Worm (Caenorhabditis elegans) whole organism, young adult: ENCODE results near the gene hlh-14.

ENCODE experiments used
- B0035.1 ChIP-seq: sonication (generic microtip); optimal IDR thresholded peaks from 2 replicates; lab custom pipeline; 2016; ENCODE audit warnings: missing genetic modification characterization, mild to moderate bottlenecking, missing compliant biosample characterization, missing genotype, missing genetic modification reagents
- C17E4.6 ChIP-seq: fragments of 200-800 bp; sonication (Bioruptor generic); IDR thresholded peaks from 2 replicates; pipeline ENCODE4 v1.3.6; 2022; ENCODE audit warnings: missing genetic modification reagents, missing genetic modification characterization, missing compliant biosample characterization
- D2030.7 ChIP-seq: fragments of 200-800 bp; sonication (Bioruptor generic); IDR thresholded peaks from 2 replicates; pipeline ENCODE4 v1.3.6; 2022; ENCODE audit warnings: missing genetic modification reagents, missing genetic modification characterization, missing compliant biosample characterization
- F22D6.2 ChIP-seq: sonication (generic microtip); optimal IDR thresholded peaks from 2 replicates; lab custom pipeline; 2016; ENCODE audit warnings: mild to moderate bottlenecking, missing genetic modification characterization, missing compliant biosample characterization
- F49E8.2 ChIP-seq: sonication (generic microtip); optimal IDR thresholded peaks from 3 replicates; lab custom pipeline; 2017; ENCODE audit warnings: missing genetic modification characterization, mild to moderate bottlenecking, missing compliant biosample characterization, antibody characterized with exemption, moderate library complexity; ENCODE audit not compliant: insufficient read depth
- F52B5.7 ChIP-seq: sonication (generic microtip); optimal IDR thresholded peaks from 2 replicates; lab custom pipeline; 2016; ENCODE audit warnings: mild to moderate bottlenecking, missing genetic modification characterization, missing compliant biosample characterization
- F55B11.4 ChIP-seq: sonication (generic microtip); optimal IDR thresholded peaks from 2 replicates; lab custom pipeline; 2016; ENCODE audit warnings: missing compliant biosample characterization, missing genetic modification characterization, borderline replicate concordance; ENCODE audit not compliant: insufficient read depth
- T26A5.8 ChIP-seq: sonication (generic microtip); optimal IDR thresholded peaks from 2 replicates; lab custom pipeline; 2016; ENCODE audit warnings: missing genetic modification characterization, missing compliant biosample characterization
- atf-7 ChIP-seq: sonication (generic microtip); optimal IDR thresholded peaks from 2 replicates; lab custom pipeline; 2017; ENCODE audit warnings: mild to moderate bottlenecking, missing genetic modification characterization, missing compliant biosample characterization
- athp-1 ChIP-seq: sonication (generic microtip); optimal IDR thresholded peaks from 2 replicates; lab custom pipeline; 2017; ENCODE audit warnings: mild to moderate bottlenecking, missing genetic modification characterization, missing compliant biosample characterization
- attf-6 ChIP-seq: fragments of 200-800 bp; sonication (Bioruptor generic); IDR thresholded peaks from 2 replicates; pipeline ENCODE4 v1.3.6; 2022; ENCODE audit warnings: missing genetic modification reagents, missing genetic modification characterization, missing compliant biosample characterization
- bed-1 ChIP-seq: fragments of 200-800 bp; sonication (Bioruptor generic); IDR thresholded peaks from 2 replicates; pipeline ENCODE4 v1.3.6; 2022; ENCODE audit warnings: missing genetic modification reagents, missing genetic modification characterization, missing compliant biosample characterization
- cebp-1 ChIP-seq, 2 experiments: fragments of 200-800 bp in 1 of 2; sonication (Bioruptor generic) in 1 of 2; sonication (generic microtip) in 1 of 2; IDR thresholded peaks in 1 of 2; optimal IDR thresholded peaks in 1 of 2; 2 replicates each; pipeline versions ENCODE4 v1.3.6 to Lab custom; 2017 to 2022; ENCODE audit warnings: missing compliant biosample characterization in 2 of 2, missing genetic modification characterization in 2 of 2, mild to moderate bottlenecking in 1 of 2, missing genetic modification reagents in 1 of 2, moderate library complexity in 1 of 2
- ceh-100 ChIP-seq: fragments of 200-800 bp; sonication (Bioruptor generic); IDR thresholded peaks from 2 replicates; pipeline ENCODE4 v1.3.6; 2022; ENCODE audit warnings: missing genetic modification reagents, missing genetic modification characterization, missing compliant biosample characterization
- ceh-40 ChIP-seq: fragments of 200-800 bp; sonication (Bioruptor generic); IDR thresholded peaks from 2 replicates; pipeline ENCODE4 v1.3.6; 2022; ENCODE audit warnings: missing genetic modification characterization, missing compliant biosample characterization
- ceh-58 ChIP-seq: fragments of 200-800 bp; sonication (Bioruptor generic); IDR thresholded peaks from 2 replicates; pipeline ENCODE4 v1.3.6; 2022; ENCODE audit warnings: missing genetic modification characterization, missing compliant biosample characterization
- ceh-79 ChIP-seq: sonication (generic microtip); optimal IDR thresholded peaks from 2 replicates; lab custom pipeline; 2017; ENCODE audit warnings: mild to moderate bottlenecking, missing genetic modification characterization, missing compliant biosample characterization
- ceh-91 ChIP-seq: fragments of 200-800 bp; sonication (Bioruptor generic); IDR thresholded peaks from 2 replicates; pipeline ENCODE4 v1.3.6; 2022; ENCODE audit warnings: missing genetic modification reagents, missing genetic modification characterization, missing compliant biosample characterization
- egl-18 ChIP-seq: fragments of 200-800 bp; sonication (Bioruptor generic); IDR thresholded peaks from 2 replicates; pipeline ENCODE4 v1.3.6; 2022; ENCODE audit warnings: missing genetic modification reagents, missing genetic modification characterization, missing compliant biosample characterization
- egl-44 ChIP-seq: fragments of 200-800 bp; sonication (Bioruptor generic); IDR thresholded peaks from 2 replicates; pipeline ENCODE4 v1.3.6; 2022; ENCODE audit warnings: missing genetic modification reagents, missing genetic modification characterization, missing compliant biosample characterization
- egrh-3 ChIP-seq: fragments of 200-800 bp; sonication (Bioruptor generic); IDR thresholded peaks from 2 replicates; pipeline ENCODE4 v1.3.6; 2022; ENCODE audit warnings: missing genetic modification reagents, missing genetic modification characterization, missing compliant biosample characterization
- hlh-12 ChIP-seq: sonication (generic microtip); optimal IDR thresholded peaks from 2 replicates; lab custom pipeline; 2016; ENCODE audit warnings: missing genetic modification characterization, missing compliant biosample characterization
- hsf-1 ChIP-seq: fragments of 200-800 bp; sonication (Bioruptor generic); IDR thresholded peaks from 2 replicates; pipeline ENCODE4 v1.3.6; 2022; ENCODE audit warnings: missing genetic modification reagents, missing genetic modification characterization, missing compliant biosample characterization
- lag-1 ChIP-seq: fragments of 200-800 bp; sonication (Bioruptor generic); IDR thresholded peaks from 2 replicates; pipeline ENCODE4 v1.3.6; 2022; ENCODE audit warnings: missing genetic modification reagents, missing genetic modification characterization, missing compliant biosample characterization
- let-607 ChIP-seq, 2 experiments: fragments of 200-800 bp in 1 of 2; sonication (Bioruptor generic) in 1 of 2; sonication (generic microtip) in 1 of 2; optimal IDR thresholded peaks; 2 replicates each; lab custom pipeline; 2016 to 2018; ENCODE audit warnings: mild to moderate bottlenecking in 2 of 2, missing compliant biosample characterization in 2 of 2, missing genetic modification characterization in 2 of 2, moderate library complexity in 2 of 2, missing genotype in 1 of 2
- lin-35 ChIP-seq, 3 experiments: fragments of 150-350 bp in 2 of 3; sonication (generic microtip) in 1 of 3; optimal IDR thresholded peaks; 2 replicates each; lab custom pipeline; 2014 to 2018; ENCODE audit warnings: missing biosample characterization in 3 of 3, missing genetic modification characterization in 3 of 3, missing genetic modification reagents in 3 of 3
- lir-1 ChIP-seq: fragments of 200-800 bp; sonication (Bioruptor generic); conservative IDR thresholded peaks from 2 replicates; pipeline ENCODE4 v1.3.6; 2022; ENCODE audit warnings: missing genetic modification reagents, missing genetic modification characterization, missing compliant biosample characterization
- lsl-1 ChIP-seq: fragments of 200-800 bp; sonication (Bioruptor generic); optimal IDR thresholded peaks from 2 replicates; lab custom pipeline; 2018; ENCODE audit warnings: mild to moderate bottlenecking, missing genetic modification characterization, moderate library complexity, missing compliant biosample characterization
- madf-6 ChIP-seq: fragments of 200-800 bp; sonication (Bioruptor generic); IDR thresholded peaks from 2 replicates; pipeline ENCODE4 v1.3.6; 2022; ENCODE audit warnings: missing genetic modification reagents, missing genetic modification characterization, missing compliant biosample characterization
- madf-8 ChIP-seq: fragments of 200-800 bp; sonication (Bioruptor generic); conservative IDR thresholded peaks from 2 replicates; pipeline ENCODE4 v1.3.6; 2022; ENCODE audit warnings: missing genetic modification reagents, missing genetic modification characterization, missing compliant biosample characterization
- mcd-1 ChIP-seq: fragments of 200-800 bp; sonication (Bioruptor generic); IDR thresholded peaks from 2 replicates; pipeline ENCODE4 v1.3.6; 2022; ENCODE audit warnings: missing genetic modification reagents, missing genetic modification characterization, missing compliant biosample characterization
- mes-4 ChIP-seq: sonication (generic microtip); optimal IDR thresholded peaks from 2 replicates; lab custom pipeline; 2016; ENCODE audit warnings: missing genotype, missing genetic modification characterization, missing compliant biosample characterization
- nhr-179 ChIP-seq: sonication (generic microtip); optimal IDR thresholded peaks from 2 replicates; lab custom pipeline; 2016; ENCODE audit warnings: mild to moderate bottlenecking, missing genetic modification characterization, missing compliant biosample characterization
- pbrm-1 ChIP-seq: fragments of 200-800 bp; sonication (Bioruptor generic); IDR thresholded peaks from 2 replicates; pipeline ENCODE4 v1.3.6; 2022; ENCODE audit warnings: missing genetic modification reagents, missing genetic modification characterization, missing compliant biosample characterization
- sdz-38 ChIP-seq: sonication (generic microtip); optimal IDR thresholded peaks from 2 replicates; lab custom pipeline; 2016; ENCODE audit warnings: missing genotype, missing genetic modification characterization, missing compliant biosample characterization
- sea-2 ChIP-seq: fragments of 200-800 bp; sonication (Bioruptor generic); IDR thresholded peaks from 2 replicates; pipeline ENCODE4 v1.3.6; 2022; ENCODE audit warnings: missing genetic modification characterization, missing compliant biosample characterization
- snpc-4 ChIP-seq, 5 experiments: fragments of 150-350 bp in 1 of 5; sonication (generic microtip) in 4 of 5; optimal IDR thresholded peaks; 2 replicates each; lab custom pipeline; 2014 to 2018; ENCODE audit warnings: missing genetic modification characterization in 5 of 5, missing biosample characterization in 3 of 5, antibody characterized with exemption in 2 of 5, mild to moderate bottlenecking in 2 of 5, missing compliant biosample characterization in 2 of 5, missing genotype in 2 of 5, moderate library complexity in 2 of 5, missing genetic modification reagents in 1 of 5
- sptf-2 ChIP-seq: fragments of 200-800 bp; sonication (Bioruptor generic); optimal IDR thresholded peaks from 2 replicates; lab custom pipeline; 2018; ENCODE audit warnings: mild to moderate bottlenecking, missing genetic modification characterization, missing compliant biosample characterization
- xnd-1 ChIP-seq: sonication (generic microtip); optimal IDR thresholded peaks from 2 replicates; lab custom pipeline; 2016; ENCODE audit warnings: missing genotype, missing genetic modification reagents, missing genetic modification characterization, missing compliant biosample characterization
- ztf-22 ChIP-seq: fragments of 200-800 bp; sonication (Bioruptor generic); optimal IDR thresholded peaks from 2 replicates; lab custom pipeline; 2018; ENCODE audit warnings: mild to moderate bottlenecking, missing genetic modification characterization, moderate library complexity, missing compliant biosample characterization
- ztf-25 ChIP-seq: fragments of 200-800 bp; sonication (Bioruptor generic); IDR thresholded peaks from 2 replicates; pipeline ENCODE4 v1.3.6; 2022; ENCODE audit warnings: missing genetic modification reagents, missing genetic modification characterization, missing compliant biosample characterization
- ztf-26 ChIP-seq: sonication (generic microtip); optimal IDR thresholded peaks from 2 replicates; lab custom pipeline; 2017; ENCODE audit warnings: missing genetic modification characterization, missing compliant biosample characterization
- ztf-28 ChIP-seq: fragments of 200-800 bp; sonication (Bioruptor generic); IDR thresholded peaks from 2 replicates; pipeline ENCODE4 v1.3.6; 2022; ENCODE audit warnings: missing genetic modification reagents, missing genetic modification characterization, missing compliant biosample characterization
- ztf-6 ChIP-seq: fragments of 200-800 bp; sonication (Bioruptor generic); IDR thresholded peaks from 2 replicates; pipeline ENCODE4 v1.3.6; 2022; ENCODE audit warnings: missing genetic modification reagents, missing genetic modification characterization, missing compliant biosample characterization

The hlh-14 gene

ce11 chrII:5701485-5701884 is 37.2 kb downstream of the hlh-14 start (continued):
- TF ChIP-seq xnd-1 (tag; lab: Kevin White, UChicago) (peak; percentile 32), attf-6 (peak; percentile 89; the same call in 1 of the 2 replicates), T26A5.8 (tag; lab: Kevin White, UChicago) (no peak), ztf-26 (tag; lab: Kevin White, UChicago) (no peak), ceh-79 (tag; lab: Kevin White, UChicago) (no peak), snpc-4 (GFP tag; optimal IDR thresholded peaks at IDR 0.05; lab: Kevin White, UChicago) (peak; percentile 97), snpc-4 (tag; optimal IDR thresholded peaks at IDR 0.05; lab: Kevin White, UChicago) (peak; percentile 98 to 99 (median 98)), ztf-28 (GFP tag; lab: Robert Waterston, UW) (no peak), ceh-91 (GFP tag; lab: Robert Waterston, UW) (no peak), lsl-1 (GFP tag; lab: Kevin White, UChicago) (peak; percentile 59), hlh-12 (tag; lab: Kevin White, UChicago) (no peak), ztf-22 (no peak), lin-35 (GFP tag; optimal IDR thresholded peaks at IDR 0.05; lab: Kevin White, UChicago) (peak in 1 of 3 experiments; percentile 15), madf-8 (GFP tag; lab: Robert Waterston, UW) (peak; percentile 34; the same call in 1 of the 2 replicates), ztf-25 (GFP tag; lab: Robert Waterston, UW) (no peak), athp-1 (tag; lab: Kevin White, UChicago) (no peak), atf-7 (peak; percentile 6), sptf-2 (GFP tag; lab: Kevin White, UChicago) (no peak), pbrm-1 (GFP tag; lab: Robert Waterston, UW) (peak; percentile 96), F55B11.4 (tag; lab: Kevin White, UChicago) (no peak), lir-1 (GFP tag; lab: Robert Waterston, UW) (no peak), ceh-40 (GFP tag; lab: Robert Waterston, UW) (no peak), mcd-1 (GFP tag; lab: Robert Waterston, UW) (peak; percentile 77), egl-44 (no peak), ceh-100 (GFP tag; lab: Robert Waterston, UW) (no peak), madf-6 (GFP tag; lab: Robert Waterston, UW) (peak; percentile 63), lag-1 (GFP tag; lab: Robert Waterston, UW) (no peak), cebp-1 (GFP tag; IDR thresholded peaks at IDR 0.05; lab: Robert Waterston, UW) (no peak), cebp-1 (tag; optimal IDR thresholded peaks at IDR 0.05; lab: Kevin White, UChicago) (peak; percentile 50), F52B5.7 (tag; lab: Kevin White, UChicago) (no peak), bed-1 (GFP tag; lab: Robert Waterston, UW) (no peak), B0035.1 (tag; lab: Kevin White, UChicago) (no peak), egl-18 (GFP tag; lab: Robert Waterston, UW) (no peak), ztf-6 (GFP tag; lab: Robert Waterston, UW) (no peak), egrh-3 (GFP tag; lab: Robert Waterston, UW) (no peak), F49E8.2 (tag; lab: Kevin White, UChicago) (peak; percentile 64), hsf-1 (GFP tag; lab: Robert Waterston, UW) (0 out of 2 replicates have a peak, but pooled peaks have one; percentile 20), ceh-58 (no peak), let-607 (tag; optimal IDR thresholded peaks at IDR 0.05; lab: Kevin White, UChicago) (no peak), sea-2 (GFP tag; lab: Robert Waterston, UW) (no peak), C17E4.6 (GFP tag; lab: Robert Waterston, UW) (no peak; the same call in 1 of the 2 replicates), mes-4 (no peak), nhr-179 (tag; lab: Kevin White, UChicago) (no peak), D2030.7 (GFP tag; lab: Robert Waterston, UW) (peak; percentile 81), F22D6.2 (tag; lab: Kevin White, UChicago) (no peak), sdz-38 (tag; lab: Kevin White, UChicago) (no peak)
